Fruit fly (Drosophila melanogaster): ENCODE data around the gene Ag5r.

The Ag5r gene

DNA sequence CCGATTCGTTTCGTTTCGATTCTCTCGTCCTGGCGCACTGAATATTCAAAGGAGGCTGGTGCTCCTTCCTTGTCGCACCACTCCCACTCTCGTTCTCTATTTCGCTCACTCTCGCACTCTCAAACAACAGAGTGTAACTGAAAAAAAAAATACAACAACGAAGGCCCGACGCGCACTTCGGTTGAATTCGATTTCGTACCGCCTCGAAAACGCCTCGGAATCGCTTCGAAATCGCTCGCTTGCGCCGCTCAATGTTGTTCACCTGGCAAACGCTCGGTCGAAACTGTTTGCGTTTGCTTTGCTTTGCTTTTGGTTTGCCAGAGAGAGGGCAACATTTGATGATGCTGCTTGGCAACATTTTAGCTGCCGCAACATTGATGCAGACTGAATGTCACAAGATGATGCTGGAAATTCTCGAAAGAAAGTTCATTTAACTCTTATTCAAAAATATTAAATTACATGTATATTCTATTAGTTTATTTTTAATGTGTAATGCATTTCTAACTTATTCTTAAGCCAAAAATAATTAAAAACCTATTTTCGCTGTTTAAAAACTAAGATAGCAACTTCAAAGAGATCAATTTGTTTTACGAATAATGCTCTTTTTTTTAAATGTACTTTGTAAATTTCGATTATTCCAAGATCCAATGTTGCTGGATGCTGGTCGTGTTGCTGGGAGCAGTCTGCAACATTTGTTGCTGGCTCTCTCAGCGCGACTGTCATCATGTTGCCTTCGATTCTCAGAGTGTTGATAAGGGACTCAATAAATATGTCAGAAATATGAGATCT is 37.1 kb downstream of the Ag5r start, which contains the start of gene NetB (continued):
- TF ChIP-seq ftz-f1 (GFP tag; optimal IDR thresholded peaks at IDR 0.05) = no peak
- TF ChIP-seq CG32532 (GFP tag; IDR thresholded peaks at IDR 0.05) = no peak
- peak; percentile 11 for TF ChIP-seq her (GFP tag; optimal IDR thresholded peaks at IDR 0.05)
- no peak for TF ChIP-seq CkIIα-i1 (GFP tag; IDR thresholded peaks at IDR 0.05)
- no peak for TF ChIP-seq fd102C (GFP tag; optimal IDR thresholded peaks at IDR 0.05)
- TF ChIP-seq CG15514 (GFP tag; optimal IDR thresholded peaks at IDR 0.05) = no peak
- TF ChIP-seq PHDP (tag; optimal IDR thresholded peaks at IDR 0.05) = no peak
- TF ChIP-seq CG18599 (GFP tag; optimal IDR thresholded peaks at IDR 0.05) = no peak
- no peak for TF ChIP-seq CG7556 (GFP tag; optimal IDR thresholded peaks at IDR 0.05)
- TF ChIP-seq Bteb2 (GFP tag; optimal IDR thresholded peaks at IDR 0.05) = no peak
- TF ChIP-seq sens-2 (GFP tag; IDR thresholded peaks at IDR 0.05) = no peak
- TF ChIP-seq lab (GFP tag; optimal IDR thresholded peaks at IDR 0.05) = no peak
- no peak for TF ChIP-seq CG2120 (GFP tag; optimal IDR thresholded peaks at IDR 0.05)
- TF ChIP-seq ind (GFP tag; optimal IDR thresholded peaks at IDR 0.05) = no peak
- TF ChIP-seq chn (GFP tag; optimal IDR thresholded peaks at IDR 0.05) = no peak
- no peak for TF ChIP-seq CG10979 (tag; optimal IDR thresholded peaks at IDR 0.05)
- no peak for TF ChIP-seq Lim3 (GFP tag; IDR thresholded peaks at IDR 0.05)
- TF ChIP-seq CG4854 (GFP tag; optimal IDR thresholded peaks at IDR 0.05) = no peak
- no peak for TF ChIP-seq CG3726 (GFP tag; IDR thresholded peaks at IDR 0.05)
- no peak for TF ChIP-seq kah (GFP tag; optimal IDR thresholded peaks at IDR 0.05)
- TF ChIP-seq MBD-R2 (GFP tag; IDR thresholded peaks at IDR 0.05) = no peak
- no peak for TF ChIP-seq CG31441 (GFP tag; IDR thresholded peaks at IDR 0.05)
- no peak for TF ChIP-seq Fer3 (tag; optimal IDR thresholded peaks at IDR 0.05)
- TF ChIP-seq pfk (GFP tag; optimal IDR thresholded peaks at IDR 0.05) = peak; percentile 25
- TF ChIP-seq slbo (GFP tag; IDR thresholded peaks at IDR 0.05) = no peak
- TF ChIP-seq D (optimal IDR thresholded peaks at IDR 0.05) = no peak
- no peak for TF ChIP-seq D (GFP tag; optimal IDR thresholded peaks at IDR 0.05)
- TF ChIP-seq pnt (GFP tag; optimal IDR thresholded peaks at IDR 0.05) = no peak
- TF ChIP-seq seq (GFP tag; IDR thresholded peaks at IDR 0.05) = no peak
- no peak for TF ChIP-seq dm (GFP tag; optimal IDR thresholded peaks at IDR 0.05)
- TF ChIP-seq Fer2 (tag; optimal IDR thresholded peaks at IDR 0.05) = no peak
- TF ChIP-seq GATAe (GFP tag; conservative IDR thresholded peaks at IDR 0.05) = no peak
- TF ChIP-seq dimm (GFP tag; IDR thresholded peaks at IDR 0.05) = no peak
- no peak for TF ChIP-seq az2 (GFP tag; optimal IDR thresholded peaks at IDR 0.05)
- TF ChIP-seq CG13624 (GFP tag; optimal IDR thresholded peaks at IDR 0.05) = peak; percentile 41
- no peak for TF ChIP-seq Rx (GFP tag; IDR thresholded peaks at IDR 0.05)
- peak; percentile 28 for TF ChIP-seq CG10543 (GFP tag; optimal IDR thresholded peaks at IDR 0.05)
- no peak for TF ChIP-seq CG4424 (GFP tag; optimal IDR thresholded peaks at IDR 0.05)
- no peak for TF ChIP-seq shn (GFP tag; optimal IDR thresholded peaks at IDR 0.05)
- no peak for TF ChIP-seq pzg (GFP tag; optimal IDR thresholded peaks at IDR 0.05)
- no peak for TF ChIP-seq Ets97D (GFP tag; optimal IDR thresholded peaks at IDR 0.05)
- TF ChIP-seq CG8290 (GFP tag; optimal IDR thresholded peaks at IDR 0.05) = no peak
- peak in 1 of 2 experiments; percentile 47 for TF ChIP-seq CG8290 (tag; optimal IDR thresholded peaks at IDR 0.05)
- no peak for TF ChIP-seq fd64A (GFP tag; optimal IDR thresholded peaks at IDR 0.05)
- no peak for TF ChIP-seq Ravus (GFP tag; IDR thresholded peaks at IDR 0.05)
- peak; percentile 62; the same call in 1 of the 3 replicates for TF ChIP-seq z (GFP tag; IDR thresholded peaks at IDR 0.05)
- TF ChIP-seq CG17829 (tag; optimal IDR thresholded peaks at IDR 0.05) = no peak
- no peak for TF ChIP-seq hbn (GFP tag; IDR thresholded peaks at IDR 0.05; ENCODE audit: partially characterized antibody)
- TF ChIP-seq CG9817 (tag; optimal IDR thresholded peaks at IDR 0.05) = no peak
- no peak for TF ChIP-seq lov (optimal IDR thresholded peaks at IDR 0.05)
- TF ChIP-seq lov (GFP tag; IDR thresholded peaks at IDR 0.05) = no peak
- TF ChIP-seq scrt (GFP tag; optimal IDR thresholded peaks at IDR 0.05) = no peak
